Fruit fly (Drosophila melanogaster): Measurements from ENCODE around the gene CG13970.

Gene CG13970

DNA sequence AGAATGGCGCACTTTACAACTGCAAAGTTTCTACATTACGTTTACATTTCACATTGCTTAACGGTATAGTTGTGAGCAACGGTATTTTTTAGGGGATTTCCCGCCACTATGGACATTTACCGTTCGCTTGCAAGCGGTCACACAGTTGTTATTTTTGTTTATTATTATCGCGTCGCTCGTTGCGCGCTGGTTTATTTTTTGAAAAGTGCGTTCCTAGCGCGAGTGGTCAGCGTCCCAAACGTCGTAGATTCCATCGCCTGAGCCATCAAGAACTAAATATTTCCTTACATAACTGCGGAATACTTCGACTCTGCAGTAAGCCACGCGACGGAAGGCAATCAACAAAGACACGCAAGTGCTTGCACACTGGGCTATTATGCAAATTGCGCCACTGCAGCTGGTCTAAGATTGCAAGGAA is 37.7 kb downstream of the CG13970 start, which contains the start of gene bwa:
Gene bwa, plus strand, starts transcription at position 159 of the 418 bp plus-strand sequence.
- no peak for TF ChIP-seq chn (GFP tag; optimal IDR thresholded peaks at IDR 0.05)
- TF ChIP-seq Fer1 (GFP tag; optimal IDR thresholded peaks at IDR 0.05): peak; percentile 4
- peak; percentile 54 for TF ChIP-seq Dref (GFP tag; IDR thresholded peaks at IDR 0.05)
- TF ChIP-seq CG13296 (GFP tag; optimal IDR thresholded peaks at IDR 0.05): peak; percentile 25
- TF ChIP-seq CG10431 (GFP tag; optimal IDR thresholded peaks at IDR 0.05): no peak
- TF ChIP-seq pzg (GFP tag; optimal IDR thresholded peaks at IDR 0.05): peak; percentile 87
- TF ChIP-seq Aef1 (GFP tag; IDR thresholded peaks at IDR 0.05): peak; percentile 35; the same call in 2 of the 3 replicates
- TF ChIP-seq MBD-R2 (GFP tag; IDR thresholded peaks at IDR 0.05): peak; percentile 51
- peak; percentile 64 for TF ChIP-seq Myb (GFP tag; optimal IDR thresholded peaks at IDR 0.05)
- TF ChIP-seq CG34376 (GFP tag; optimal IDR thresholded peaks at IDR 0.05): peak; percentile 10
- peak; percentile 46; the same call in 1 of the 3 replicates for TF ChIP-seq CG6791 (GFP tag; IDR thresholded peaks at IDR 0.05; ENCODE audit: partially characterized antibody)
- peak; percentile 83 for TF ChIP-seq Dp (GFP tag; optimal IDR thresholded peaks at IDR 0.05)
- peak; percentile 10 for TF ChIP-seq CG11723 (GFP tag; optimal IDR thresholded peaks at IDR 0.05)
- peak; percentile 29; the same call in 1 of the 2 replicates for TF ChIP-seq Bgb (GFP tag; IDR thresholded peaks at IDR 0.05; ENCODE audit: partially characterized antibody)
- TF ChIP-seq Jarid2 (GFP tag; optimal IDR thresholded peaks at IDR 0.05): peak; percentile 78
- peak; percentile 59 for TF ChIP-seq sens (GFP tag)
- peak; percentile 88 for TF ChIP-seq CG9797 (GFP tag; optimal IDR thresholded peaks at IDR 0.05)
- TF ChIP-seq wdn (GFP tag; IDR thresholded peaks at IDR 0.05): no peak
- no peak for TF ChIP-seq pnt (GFP tag; optimal IDR thresholded peaks at IDR 0.05)
- peak in 1 of 2 experiments; percentile 78 for TF ChIP-seq Pdp1 (GFP tag; optimal IDR thresholded peaks at IDR 0.05)
- peak; percentile 3 for TF ChIP-seq cg (GFP tag; optimal IDR thresholded peaks at IDR 0.05)
- TF ChIP-seq CG33213 (GFP tag; optimal IDR thresholded peaks at IDR 0.05): peak; percentile 84
- TF ChIP-seq Atf-2 (GFP tag; optimal IDR thresholded peaks at IDR 0.05): no peak
- TF ChIP-seq CG14710 (tag; optimal IDR thresholded peaks at IDR 0.05): peak; percentile 28
- TF ChIP-seq CG1233 (GFP tag; optimal IDR thresholded peaks at IDR 0.05): peak; percentile 0
- TF ChIP-seq CG13624 (GFP tag; optimal IDR thresholded peaks at IDR 0.05): peak; percentile 35
- peak; percentile 32 for TF ChIP-seq CG8924 (tag; optimal IDR thresholded peaks at IDR 0.05)
- TF ChIP-seq CG10267 (tag; optimal IDR thresholded peaks at IDR 0.05): peak; percentile 31
- TF ChIP-seq stwl (tag; optimal IDR thresholded peaks at IDR 0.05): peak; percentile 39
- peak; percentile 13 for TF ChIP-seq CG4617 (GFP tag; optimal IDR thresholded peaks at IDR 0.05; ENCODE audit: borderline replicate concordance)
- peak; percentile 99 for TF ChIP-seq CG10462 (GFP tag; optimal IDR thresholded peaks at IDR 0.05)
- no peak for TF ChIP-seq Antp (GFP tag; optimal IDR thresholded peaks at IDR 0.05)
- TF ChIP-seq CG17328 (GFP tag; IDR thresholded peaks at IDR 0.05): peak; percentile 24; the same call in 1 of the 2 replicates
- peak; percentile 46 for TF ChIP-seq HmgD (GFP tag; optimal IDR thresholded peaks at IDR 0.05)
- TF ChIP-seq vvl (GFP tag; IDR thresholded peaks at IDR 0.05): peak; percentile 54; the same call in 1 of the 2 replicates
- peak; percentile 22 for TF ChIP-seq CG2116 (GFP tag; optimal IDR thresholded peaks at IDR 0.05)
- TF ChIP-seq CG3281 (GFP tag; optimal IDR thresholded peaks at IDR 0.05): peak; percentile 10
- TF ChIP-seq Sry-δ (GFP tag; optimal IDR thresholded peaks at IDR 0.05): peak; percentile 27
- TF ChIP-seq CTCF (GFP tag; optimal IDR thresholded peaks at IDR 0.05): peak; percentile 75
- TF ChIP-seq CG31441 (GFP tag; IDR thresholded peaks at IDR 0.05): no peak
- peak; percentile 90 for TF ChIP-seq E2f2 (GFP tag; IDR thresholded peaks at IDR 0.05)
- TF ChIP-seq CG2712 (tag; optimal IDR thresholded peaks at IDR 0.05): peak; percentile 31
- no peak for TF ChIP-seq Sox100B (GFP tag; optimal IDR thresholded peaks at IDR 0.05)
- peak; percentile 39; the same call in 1 of the 3 replicates for TF ChIP-seq Opbp (GFP tag; IDR thresholded peaks at IDR 0.05; ENCODE audit: partially characterized antibody)
- TF ChIP-seq Sin3A (optimal IDR thresholded peaks at IDR 0.05): no peak
- peak; percentile 16; the same call in 1 of the 4 replicates for TF ChIP-seq Dll (GFP tag; IDR thresholded peaks at IDR 0.05; ENCODE audit: partially characterized antibody)
- TF ChIP-seq NC2β (GFP tag; optimal IDR thresholded peaks at IDR 0.05): no peak
- 0 out of 3 replicates have a peak, but pooled peaks have one; percentile 22 for TF ChIP-seq Doc3 (GFP tag; IDR thresholded peaks at IDR 0.05; ENCODE audit: partially characterized antibody)
- no peak for TF ChIP-seq CG15073 (GFP tag; optimal IDR thresholded peaks at IDR 0.05)
- TF ChIP-seq Ets97D (GFP tag; optimal IDR thresholded peaks at IDR 0.05): peak; percentile 58
- TF ChIP-seq chinmo (GFP tag; IDR thresholded peaks at IDR 0.05; ENCODE audit: partially characterized antibody): 0 out of 4 replicates have a peak, but pooled peaks have one; percentile 45

All from whole organism, embryonic.